Worm (Caenorhabditis elegans) whole organism, young adult: Measurements from ENCODE around the gene pptr-2.

Experiments used
- B0019.2 ChIP-seq: fragments of 200-800 bp; sonication (Bioruptor generic); conservative IDR thresholded peaks from 2 replicates; pipeline ENCODE4 v1.3.6; 2022; ENCODE audit warnings: missing genetic modification reagents, missing genetic modification characterization, missing compliant biosample characterization
- C06A6.2 ChIP-seq: fragments of 200-800 bp; sonication (Bioruptor generic); conservative IDR thresholded peaks from 2 replicates; pipeline ENCODE4 v1.3.6; 2022; ENCODE audit warnings: missing genetic modification characterization, missing compliant biosample characterization
- F33H1.4 ChIP-seq: fragments of 200-800 bp; sonication (Bioruptor generic); IDR thresholded peaks from 2 replicates; pipeline ENCODE4 v1.3.6; 2022; ENCODE audit warnings: missing genetic modification reagents, missing genetic modification characterization, missing compliant biosample characterization
- F39B2.1 ChIP-seq: fragments of 200-800 bp; sonication (Bioruptor generic); IDR thresholded peaks from 2 replicates; pipeline ENCODE4 v1.3.6; 2022; ENCODE audit warnings: missing genetic modification reagents, missing genetic modification characterization, missing compliant biosample characterization
- F52B5.7 ChIP-seq: sonication (generic microtip); optimal IDR thresholded peaks from 2 replicates; lab custom pipeline; 2016; ENCODE audit warnings: mild to moderate bottlenecking, missing genetic modification characterization, missing compliant biosample characterization
- F57A8.1 ChIP-seq: fragments of 200-800 bp; sonication (Bioruptor generic); optimal IDR thresholded peaks from 2 replicates; lab custom pipeline; 2018; ENCODE audit warnings: mild to moderate bottlenecking, missing genetic modification characterization, moderate library complexity, missing compliant biosample characterization
- K11D2.4 ChIP-seq: fragments of 200-800 bp; sonication (Bioruptor generic); IDR thresholded peaks from 2 replicates; pipeline ENCODE4 v1.3.6; 2022; ENCODE audit warnings: missing genetic modification reagents, missing genetic modification characterization, missing compliant biosample characterization
- K12H6.12 ChIP-seq: fragments of 200-800 bp; sonication (Bioruptor generic); optimal IDR thresholded peaks from 2 replicates; lab custom pipeline; 2018; ENCODE audit warnings: mild to moderate bottlenecking, missing genetic modification characterization, missing compliant biosample characterization
- T26A5.8 ChIP-seq: sonication (generic microtip); optimal IDR thresholded peaks from 2 replicates; lab custom pipeline; 2016; ENCODE audit warnings: missing genetic modification characterization, missing compliant biosample characterization
- Y53G8AR.9 ChIP-seq: fragments of 200-800 bp; sonication (Bioruptor generic); conservative IDR thresholded peaks from 2 replicates; pipeline ENCODE4 v1.3.6; 2022; ENCODE audit warnings: missing genetic modification reagents, missing genetic modification characterization, missing compliant biosample characterization
- Y95B8A.8 ChIP-seq: fragments of 200-800 bp; sonication (Bioruptor generic); IDR thresholded peaks from 2 replicates; pipeline ENCODE4 v1.3.6; 2022; ENCODE audit warnings: missing genetic modification reagents, missing genetic modification characterization, missing compliant biosample characterization
- ZK185.1 ChIP-seq: sonication (generic microtip); optimal IDR thresholded peaks from 2 replicates; lab custom pipeline; 2016; ENCODE audit warnings: mild to moderate bottlenecking, missing genetic modification characterization, missing compliant biosample characterization; ENCODE audit not compliant: poor library complexity, severe bottlenecking
- akir-1 ChIP-seq: fragments of 200-800 bp; sonication (Bioruptor generic); optimal IDR thresholded peaks from 2 replicates; lab custom pipeline; 2018; ENCODE audit warnings: mild to moderate bottlenecking, missing genetic modification characterization, moderate library complexity, missing compliant biosample characterization
- ama-1 ChIP-seq, 3 experiments: fragments of 150-350 bp in 1 of 3; sonication (generic microtip) in 2 of 3; optimal IDR thresholded peaks; 2 replicates each; lab custom pipeline; 2014 to 2018; ENCODE audit warnings: missing biosample characterization in 2 of 3, missing genetic modification characterization in 2 of 3, missing genetic modification reagents in 2 of 3
- attf-6 ChIP-seq: fragments of 200-800 bp; sonication (Bioruptor generic); IDR thresholded peaks from 2 replicates; pipeline ENCODE4 v1.3.6; 2022; ENCODE audit warnings: missing genetic modification reagents, missing genetic modification characterization, missing compliant biosample characterization
- bed-1 ChIP-seq: fragments of 200-800 bp; sonication (Bioruptor generic); IDR thresholded peaks from 2 replicates; pipeline ENCODE4 v1.3.6; 2022; ENCODE audit warnings: missing genetic modification reagents, missing genetic modification characterization, missing compliant biosample characterization
- ccch-3 ChIP-seq: fragments of 200-800 bp; sonication (Bioruptor generic); optimal IDR thresholded peaks from 2 replicates; lab custom pipeline; 2018; ENCODE audit warnings: mild to moderate bottlenecking, missing genetic modification characterization, missing compliant biosample characterization
- ceh-40 ChIP-seq: fragments of 200-800 bp; sonication (Bioruptor generic); IDR thresholded peaks from 2 replicates; pipeline ENCODE4 v1.3.6; 2022; ENCODE audit warnings: missing genetic modification characterization, missing compliant biosample characterization
- ceh-58 ChIP-seq: fragments of 200-800 bp; sonication (Bioruptor generic); IDR thresholded peaks from 2 replicates; pipeline ENCODE4 v1.3.6; 2022; ENCODE audit warnings: missing genetic modification characterization, missing compliant biosample characterization
- ceh-79 ChIP-seq: sonication (generic microtip); optimal IDR thresholded peaks from 2 replicates; lab custom pipeline; 2017; ENCODE audit warnings: mild to moderate bottlenecking, missing genetic modification characterization, missing compliant biosample characterization
- efl-1 ChIP-seq: fragments of 150-350 bp; optimal IDR thresholded peaks from 2 replicates; lab custom pipeline; 2014; ENCODE audit warnings: missing biosample characterization, missing genetic modification reagents, missing genetic modification characterization
- ekl-4 ChIP-seq: fragments of 200-800 bp; sonication (Bioruptor generic); IDR thresholded peaks from 2 replicates; pipeline ENCODE4 v1.3.6; 2022; ENCODE audit warnings: missing genetic modification reagents, missing genetic modification characterization, missing compliant biosample characterization
- ets-4 ChIP-seq: fragments of 200-800 bp; sonication (Bioruptor generic); optimal IDR thresholded peaks from 2 replicates; lab custom pipeline; 2018; ENCODE audit warnings: mild to moderate bottlenecking, missing genetic modification characterization, missing compliant biosample characterization
- hlh-26 ChIP-seq: fragments of 200-800 bp; sonication (Bioruptor generic); conservative IDR thresholded peaks from 2 replicates; pipeline ENCODE4 v1.3.6; 2022; ENCODE audit warnings: missing genetic modification reagents, missing genetic modification characterization, missing compliant biosample characterization
- hmg-20 ChIP-seq: fragments of 200-800 bp; sonication (Bioruptor generic); IDR thresholded peaks from 2 replicates; pipeline ENCODE4 v1.3.6; 2022; ENCODE audit warnings: missing genetic modification reagents, missing genetic modification characterization, missing compliant biosample characterization
- hsf-1 ChIP-seq: fragments of 200-800 bp; sonication (Bioruptor generic); IDR thresholded peaks from 2 replicates; pipeline ENCODE4 v1.3.6; 2022; ENCODE audit warnings: missing genetic modification reagents, missing genetic modification characterization, missing compliant biosample characterization
- madf-10 ChIP-seq: sonication (generic microtip); optimal IDR thresholded peaks from 2 replicates; lab custom pipeline; 2016; ENCODE audit warnings: mild to moderate bottlenecking, missing genetic modification characterization, missing compliant biosample characterization
- madf-6 ChIP-seq: fragments of 200-800 bp; sonication (Bioruptor generic); IDR thresholded peaks from 2 replicates; pipeline ENCODE4 v1.3.6; 2022; ENCODE audit warnings: missing genetic modification reagents, missing genetic modification characterization, missing compliant biosample characterization
- mcd-1 ChIP-seq: fragments of 200-800 bp; sonication (Bioruptor generic); IDR thresholded peaks from 2 replicates; pipeline ENCODE4 v1.3.6; 2022; ENCODE audit warnings: missing genetic modification reagents, missing genetic modification characterization, missing compliant biosample characterization
- nfyb-1 ChIP-seq: fragments of 200-800 bp; sonication (Bioruptor generic); IDR thresholded peaks from 2 replicates; pipeline ENCODE4 v1.3.6; 2022; ENCODE audit warnings: missing genetic modification reagents, missing genetic modification characterization, missing compliant biosample characterization
- nhr-120 ChIP-seq: fragments of 200-800 bp; sonication (Bioruptor generic); IDR thresholded peaks from 2 replicates; pipeline ENCODE4 v1.3.6; 2022; ENCODE audit warnings: missing genetic modification characterization, missing compliant biosample characterization
- pbrm-1 ChIP-seq: fragments of 200-800 bp; sonication (Bioruptor generic); IDR thresholded peaks from 2 replicates; pipeline ENCODE4 v1.3.6; 2022; ENCODE audit warnings: missing genetic modification reagents, missing genetic modification characterization, missing compliant biosample characterization
- rcor-1 ChIP-seq: fragments of 200-800 bp; sonication (Bioruptor generic); IDR thresholded peaks from 2 replicates; pipeline ENCODE4 v1.3.6; 2022; ENCODE audit warnings: missing genetic modification reagents, missing genetic modification characterization, missing compliant biosample characterization
- rpc-1 ChIP-seq, 2 experiments: fragments of 150-350 bp in 1 of 2; sonication (generic microtip) in 1 of 2; optimal IDR thresholded peaks; 2 replicates each; lab custom pipeline; 2014 to 2018; ENCODE audit warnings: missing biosample characterization in 1 of 2, missing genetic modification characterization in 1 of 2, missing genetic modification reagents in 1 of 2, missing genotype in 1 of 2
- sdz-38 ChIP-seq: sonication (generic microtip); optimal IDR thresholded peaks from 2 replicates; lab custom pipeline; 2016; ENCODE audit warnings: missing genotype, missing genetic modification characterization, missing compliant biosample characterization
- snpc-1.3 ChIP-seq: sonication (generic microtip); optimal IDR thresholded peaks from 2 replicates; lab custom pipeline; 2017; ENCODE audit warnings: missing genetic modification characterization, mild to moderate bottlenecking, missing compliant biosample characterization, antibody characterized with exemption, moderate library complexity, missing genotype, missing genetic modification reagents; ENCODE audit not compliant: insufficient read depth
- somi-1 ChIP-seq: fragments of 200-800 bp; sonication (Bioruptor generic); optimal IDR thresholded peaks from 2 replicates; lab custom pipeline; 2018; ENCODE audit warnings: mild to moderate bottlenecking, missing genetic modification characterization, missing compliant biosample characterization
- unc-130 ChIP-seq: sonication (generic microtip); optimal IDR thresholded peaks from 2 replicates; lab custom pipeline; 2016; ENCODE audit warnings: missing genetic modification reagents, missing genetic modification characterization, missing compliant biosample characterization
- ztf-25 ChIP-seq: fragments of 200-800 bp; sonication (Bioruptor generic); IDR thresholded peaks from 2 replicates; pipeline ENCODE4 v1.3.6; 2022; ENCODE audit warnings: missing genetic modification reagents, missing genetic modification characterization, missing compliant biosample characterization
- ztf-26 ChIP-seq: sonication (generic microtip); optimal IDR thresholded peaks from 2 replicates; lab custom pipeline; 2017; ENCODE audit warnings: missing genetic modification characterization, missing compliant biosample characterization
- ztf-28 ChIP-seq: fragments of 200-800 bp; sonication (Bioruptor generic); IDR thresholded peaks from 2 replicates; pipeline ENCODE4 v1.3.6; 2022; ENCODE audit warnings: missing genetic modification reagents, missing genetic modification characterization, missing compliant biosample characterization
- ztf-3 ChIP-seq: fragments of 200-800 bp; sonication (Bioruptor generic); optimal IDR thresholded peaks from 2 replicates; lab custom pipeline; 2018; ENCODE audit warnings: mild to moderate bottlenecking, missing genetic modification characterization, missing compliant biosample characterization
- ztf-6 ChIP-seq: fragments of 200-800 bp; sonication (Bioruptor generic); IDR thresholded peaks from 2 replicates; pipeline ENCODE4 v1.3.6; 2022; ENCODE audit warnings: missing genetic modification reagents, missing genetic modification characterization, missing compliant biosample characterization

pptr-2 gene

ce11 chrV:11082475-11082874 is 47.7 kb upstream of the pptr-2 start (continued):
- TF ChIP-seq hsf-1 (GFP tag; lab: Robert Waterston, UW) (no peak), Y95B8A.8 (GFP tag; lab: Robert Waterston, UW) (0 out of 2 replicates have a peak, but pooled peaks have one; percentile 9), akir-1 (GFP tag; lab: Kevin White, UChicago) (no peak), ztf-25 (GFP tag; lab: Robert Waterston, UW) (no peak), ets-4 (GFP tag; lab: Kevin White, UChicago) (no peak), ztf-3 (no peak), ccch-3 (GFP tag; lab: Kevin White, UChicago) (no peak), T26A5.8 (tag; lab: Kevin White, UChicago) (no peak), F57A8.1 (GFP tag; lab: Kevin White, UChicago) (no peak), K12H6.12 (tag; lab: Kevin White, UChicago) (peak; percentile 15), rcor-1 (GFP tag; lab: Robert Waterston, UW) (no peak), hlh-26 (GFP tag; lab: Robert Waterston, UW) (no peak), ceh-58 (GFP tag; lab: Robert Waterston, UW) (no peak), unc-130 (GFP tag; lab: Kevin White, UChicago) (no peak), madf-6 (GFP tag; lab: Robert Waterston, UW) (no peak), F52B5.7 (tag; lab: Kevin White, UChicago) (peak; percentile 46), efl-1 (GFP tag; lab: Kevin White, UChicago) (no peak), mcd-1 (GFP tag; lab: Robert Waterston, UW) (no peak), C06A6.2 (0 out of 2 replicates have a peak, but pooled peaks have one; percentile 44), F33H1.4 (GFP tag; lab: Robert Waterston, UW) (no peak), bed-1 (GFP tag; lab: Robert Waterston, UW) (no peak), ceh-40 (GFP tag; lab: Robert Waterston, UW) (no peak), ztf-28 (GFP tag; lab: Robert Waterston, UW) (no peak), ama-1 (optimal IDR thresholded peaks at IDR 0.05; lab: Kevin White, UChicago) (no peak), ama-1 (GFP tag; optimal IDR thresholded peaks at IDR 0.05; lab: Kevin White, UChicago) (no peak), snpc-1.3 (tag; lab: Kevin White, UChicago) (no peak), F39B2.1 (GFP tag; lab: Robert Waterston, UW) (no peak), nhr-120 (no peak), nfyb-1 (GFP tag; lab: Robert Waterston, UW) (peak; percentile 40; the same call in 1 of the 2 replicates), attf-6 (no peak), Y53G8AR.9 (GFP tag; lab: Robert Waterston, UW) (no peak), ceh-79 (tag; lab: Kevin White, UChicago) (no peak), B0019.2 (GFP tag; lab: Robert Waterston, UW) (no peak), rpc-1 (optimal IDR thresholded peaks at IDR 0.05; lab: Kevin White, UChicago) (no peak), rpc-1 (tag; optimal IDR thresholded peaks at IDR 0.05; lab: Kevin White, UChicago) (no peak), sdz-38 (no peak), somi-1 (GFP tag; lab: Kevin White, UChicago) (peak; percentile 42), K11D2.4 (GFP tag; lab: Robert Waterston, UW) (0 out of 2 replicates have a peak, but pooled peaks have one; percentile 15), ztf-26 (no peak), pbrm-1 (no peak), madf-10 (tag; lab: Kevin White, UChicago) (no peak), ZK185.1 (tag; lab: Kevin White, UChicago) (no peak), hmg-20 (GFP tag; lab: Robert Waterston, UW) (no peak), ztf-6 (GFP tag; lab: Robert Waterston, UW) (no peak), ekl-4 (GFP tag; lab: Robert Waterston, UW) (no peak)
